Worm (Caenorhabditis elegans): ENCODE measurements around the gene srh-299.

ce11 chrV:15826110-15826509, 37.0 kb upstream of the srh-299 start, which contains the start of gene srbc-51:
- TF ChIP-seq ets-4 (tag; optimal IDR thresholded peaks at IDR 0.05): no peak
- no peak for TF ChIP-seq npax-4 (tag; optimal IDR thresholded peaks at IDR 0.05)
- no peak for TF ChIP-seq ceh-9 (tag; optimal IDR thresholded peaks at IDR 0.05)
- TF ChIP-seq hlh-8 (tag; optimal IDR thresholded peaks at IDR 0.05): no peak
- TF ChIP-seq ama-1 (optimal IDR thresholded peaks at IDR 0.05): no peak
- no peak for TF ChIP-seq fkh-10 (GFP tag; optimal IDR thresholded peaks at IDR 0.05)
- no peak for TF ChIP-seq dmd-4 (tag; optimal IDR thresholded peaks at IDR 0.05; ENCODE audit: borderline replicate concordance)

Data from whole organism, late embryonic.